Worm (Caenorhabditis elegans): ENCODE results near the gene B0495.5.
A peak's percentile ranks its signal among the peaks of the same experiment; 100 is the strongest.

Gene B0495.5

ce11 chrII:7675752-7676151 lies 22.6 kb downstream of the B0495.5 start:
- TF ChIP-seq nhr-12 (tag; optimal IDR thresholded peaks at IDR 0.05): no peak
- TF ChIP-seq pha-4 (tag; optimal IDR thresholded peaks at IDR 0.05): no peak
- TF ChIP-seq sptf-1 (tag; optimal IDR thresholded peaks at IDR 0.05): no peak
- no peak for TF ChIP-seq ztf-11 (tag; optimal IDR thresholded peaks at IDR 0.05)
- no peak for TF ChIP-seq elt-1 (tag; optimal IDR thresholded peaks at IDR 0.05; ENCODE audit: borderline replicate concordance, insufficient read depth)
- TF ChIP-seq bed-3 (GFP tag; optimal IDR thresholded peaks at IDR 0.05): no peak
- TF ChIP-seq ceh-39 (tag; optimal IDR thresholded peaks at IDR 0.05): no peak
- TF ChIP-seq mls-2 (tag; optimal IDR thresholded peaks at IDR 0.05): no peak
- TF ChIP-seq ceh-83 (GFP tag; optimal IDR thresholded peaks at IDR 0.05): no peak
- no peak for TF ChIP-seq mep-1 (tag; optimal IDR thresholded peaks at IDR 0.05)
- TF ChIP-seq nhr-76 (tag; optimal IDR thresholded peaks at IDR 0.05): no peak
- TF ChIP-seq drap-1 (GFP tag; optimal IDR thresholded peaks at IDR 0.05): no peak
- TF ChIP-seq ceh-43 (GFP tag; optimal IDR thresholded peaks at IDR 0.05): no peak

DNA sequence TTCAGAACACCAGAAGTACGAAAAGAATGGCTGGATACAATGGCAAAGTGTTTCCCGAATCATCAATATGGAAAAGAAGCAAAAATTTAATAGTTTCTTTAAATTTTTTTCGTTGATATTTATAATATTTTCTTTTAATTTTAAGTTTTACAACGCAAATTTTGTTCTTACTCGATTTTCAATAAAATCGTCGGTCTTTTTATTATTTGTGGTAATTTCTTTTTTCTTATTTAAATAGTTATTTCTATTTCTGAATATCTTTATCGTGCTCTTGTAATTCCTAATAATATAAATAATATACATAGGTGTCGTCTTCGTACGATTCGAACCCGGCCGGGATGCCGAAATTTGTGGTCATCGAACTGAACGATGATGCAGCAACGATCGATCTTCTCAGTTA lies 26.6 kb downstream of the B0495.5 start, which contains the start of gene lir-1:
TSS of gene lir-1 (plus strand) at position 301 of the 400 bp plus-strand sequence.
- TF ChIP-seq ceh-39 (tag; optimal IDR thresholded peaks at IDR 0.05) (no peak), ztf-11 (tag; optimal IDR thresholded peaks at IDR 0.05) (no peak), elt-1 (tag; optimal IDR thresholded peaks at IDR 0.05; ENCODE audit: borderline replicate concordance, insufficient read depth) (no peak), pha-4 (tag; optimal IDR thresholded peaks at IDR 0.05) (no peak), sptf-1 (tag; optimal IDR thresholded peaks at IDR 0.05) (no peak), flh-1 (GFP tag; optimal IDR thresholded peaks at IDR 0.05) (no peak), snpc-4 (tag; optimal IDR thresholded peaks at IDR 0.05) (no peak), nhr-237 (tag; optimal IDR thresholded peaks at IDR 0.05) (no peak), drap-1 (GFP tag; optimal IDR thresholded peaks at IDR 0.05) (no peak)

DNA sequence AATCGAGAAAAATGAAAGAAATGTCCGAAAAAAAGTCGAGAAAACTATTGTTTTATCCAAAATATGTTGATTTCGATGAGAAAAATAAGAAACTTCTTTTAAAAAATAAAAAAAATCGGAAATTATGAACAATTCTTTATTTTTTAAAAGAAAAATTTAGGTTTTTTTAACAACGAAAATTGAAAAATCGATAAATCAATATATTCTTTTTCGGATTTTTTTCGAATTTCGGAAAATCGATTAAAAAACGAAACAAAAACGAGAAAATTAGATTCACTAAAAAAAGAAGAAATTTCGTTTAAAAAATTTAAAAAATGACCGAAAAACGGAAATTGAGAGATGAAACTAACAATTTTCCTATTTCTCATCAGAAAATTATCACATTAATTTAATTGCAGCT lies 28.3 kb downstream of the B0495.5 start:
- TF ChIP-seq ham-2 (GFP tag; optimal IDR thresholded peaks at IDR 0.05): no peak
- TF ChIP-seq mls-2 (tag; optimal IDR thresholded peaks at IDR 0.05): no peak
- no peak for TF ChIP-seq unc-120 (tag; optimal IDR thresholded peaks at IDR 0.05; ENCODE audit: poor library complexity, severe bottlenecking)
- TF ChIP-seq zip-8 (tag; optimal IDR thresholded peaks at IDR 0.05): no peak
- TF ChIP-seq drap-1 (GFP tag; optimal IDR thresholded peaks at IDR 0.05): no peak
- TF ChIP-seq lsy-2 (tag; optimal IDR thresholded peaks at IDR 0.05): no peak
- no peak for TF ChIP-seq unc-39 (tag; optimal IDR thresholded peaks at IDR 0.05)
- no peak for TF ChIP-seq cnd-1 (tag; optimal IDR thresholded peaks at IDR 0.05)
- TF ChIP-seq blmp-1 (tag; optimal IDR thresholded peaks at IDR 0.05): no peak
- no peak for TF ChIP-seq mep-1 (tag; optimal IDR thresholded peaks at IDR 0.05)
- TF ChIP-seq M03D4.4 (tag; optimal IDR thresholded peaks at IDR 0.05): no peak
- no peak for TF ChIP-seq hlh-1 (tag; optimal IDR thresholded peaks at IDR 0.05)
- TF ChIP-seq ceh-43 (GFP tag; optimal IDR thresholded peaks at IDR 0.05): no peak
- TF ChIP-seq sem-2 (GFP tag; optimal IDR thresholded peaks at IDR 0.05): no peak
- no peak for TF ChIP-seq nhr-12 (tag; optimal IDR thresholded peaks at IDR 0.05)
- no peak for TF ChIP-seq lin-13 (tag; optimal IDR thresholded peaks at IDR 0.05)
- TF ChIP-seq flh-1 (GFP tag; optimal IDR thresholded peaks at IDR 0.05): no peak
- no peak for TF ChIP-seq ztf-11 (tag; optimal IDR thresholded peaks at IDR 0.05)

DNA sequence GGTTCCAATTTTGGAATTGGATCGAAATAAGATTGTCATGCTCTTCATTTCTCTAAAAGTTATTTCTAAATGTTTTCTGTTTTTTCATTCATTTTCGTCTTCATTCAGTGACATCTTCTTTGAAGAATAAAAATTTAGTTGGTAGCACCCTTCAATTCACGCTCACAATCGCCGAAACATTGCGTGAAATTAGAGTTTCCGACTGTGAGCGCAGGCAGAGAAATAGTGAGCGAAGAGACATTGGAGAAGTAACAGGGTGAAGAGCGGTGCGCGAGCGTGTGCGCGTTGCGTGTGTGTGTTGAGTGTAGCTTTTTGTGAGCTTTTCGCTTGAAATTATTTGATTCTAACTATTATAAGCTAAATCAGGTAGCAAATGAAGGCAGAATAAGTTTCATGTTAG lies 28.9 kb downstream of the B0495.5 start:
- TF ChIP-seq drap-1 (GFP tag; optimal IDR thresholded peaks at IDR 0.05) (no peak), ztf-11 (tag; optimal IDR thresholded peaks at IDR 0.05) (no peak), zip-8 (tag; optimal IDR thresholded peaks at IDR 0.05) (no peak), ceh-39 (tag; optimal IDR thresholded peaks at IDR 0.05) (no peak), mls-2 (tag; optimal IDR thresholded peaks at IDR 0.05) (peak; percentile 10), blmp-1 (tag; optimal IDR thresholded peaks at IDR 0.05) (no peak), hlh-1 (tag; optimal IDR thresholded peaks at IDR 0.05) (no peak), nhr-76 (tag; optimal IDR thresholded peaks at IDR 0.05) (no peak), tbx-8 (GFP tag; optimal IDR thresholded peaks at IDR 0.05) (no peak), M03D4.4 (tag; optimal IDR thresholded peaks at IDR 0.05) (no peak), unc-62 (GFP tag; optimal IDR thresholded peaks at IDR 0.05) (no peak), flh-1 (GFP tag; optimal IDR thresholded peaks at IDR 0.05) (no peak), ceh-83 (GFP tag; optimal IDR thresholded peaks at IDR 0.05) (no peak), unc-120 (tag; optimal IDR thresholded peaks at IDR 0.05; ENCODE audit: poor library complexity, severe bottlenecking) (no peak), lin-32 (GFP tag; optimal IDR thresholded peaks at IDR 0.05) (no peak), lsy-2 (tag; optimal IDR thresholded peaks at IDR 0.05) (no peak), sem-2 (GFP tag; optimal IDR thresholded peaks at IDR 0.05) (no peak), nhr-2 (tag; optimal IDR thresholded peaks at IDR 0.05) (no peak), mab-5 (tag; optimal IDR thresholded peaks at IDR 0.05) (no peak), nhr-28 (tag; optimal IDR thresholded peaks at IDR 0.05) (no peak), nhr-12 (tag; optimal IDR thresholded peaks at IDR 0.05) (no peak), lin-13 (tag; optimal IDR thresholded peaks at IDR 0.05) (peak; percentile 26), snpc-4 (tag; optimal IDR thresholded peaks at IDR 0.05) (no peak), ceh-43 (GFP tag; optimal IDR thresholded peaks at IDR 0.05) (no peak), cnd-1 (tag; optimal IDR thresholded peaks at IDR 0.05) (no peak), bed-3 (GFP tag; optimal IDR thresholded peaks at IDR 0.05) (no peak), unc-39 (tag; optimal IDR thresholded peaks at IDR 0.05) (no peak), elt-3 (tag; optimal IDR thresholded peaks at IDR 0.05) (no peak), elt-1 (tag; optimal IDR thresholded peaks at IDR 0.05; ENCODE audit: borderline replicate concordance, insufficient read depth) (no peak), pha-4 (tag; optimal IDR thresholded peaks at IDR 0.05) (no peak), mep-1 (tag; optimal IDR thresholded peaks at IDR 0.05) (peak; percentile 41), nhr-237 (tag; optimal IDR thresholded peaks at IDR 0.05) (no peak), ham-2 (GFP tag; optimal IDR thresholded peaks at IDR 0.05) (peak; percentile 62), ces-1 (GFP tag; optimal IDR thresholded peaks at IDR 0.05) (peak; percentile 63), sptf-1 (tag; optimal IDR thresholded peaks at IDR 0.05) (no peak)

Measured in whole organism, mixed stage, embryonic.